Fruit fly (Drosophila melanogaster): ENCODE results near the gene Arfrp1.

Arfrp1 gene

DNA sequence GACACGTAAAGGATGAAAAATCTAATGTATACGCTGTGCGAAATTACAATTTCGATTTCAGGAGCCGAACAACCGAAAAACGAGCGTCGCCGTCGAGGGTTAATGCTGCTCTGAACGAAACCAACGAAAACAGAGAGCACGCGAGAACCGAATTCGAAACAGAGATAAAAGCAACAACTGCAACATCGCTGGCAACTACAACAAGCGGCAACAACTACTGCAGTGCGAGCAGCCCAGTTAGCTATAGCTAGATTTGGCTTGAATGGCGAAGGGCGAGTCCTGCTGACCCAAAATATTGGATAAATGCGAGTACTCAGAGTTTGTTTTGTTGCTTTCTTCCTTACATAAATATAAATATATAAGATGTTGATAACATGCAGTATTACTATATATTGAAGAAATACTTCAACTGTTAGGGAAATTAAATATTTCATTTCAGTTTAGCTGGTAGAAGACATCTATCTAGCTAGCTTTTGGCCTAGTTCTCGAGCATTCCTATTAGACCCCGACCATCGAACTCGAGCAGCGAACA, 28.1 kb downstream of the Arfrp1 start, which contains the start of gene fend (continued):
- TF ChIP-seq gcm (GFP tag; optimal IDR thresholded peaks at IDR 0.05) (peak; percentile 12), Hand (GFP tag; optimal IDR thresholded peaks at IDR 0.05) (peak; percentile 0), Usf (GFP tag; optimal IDR thresholded peaks at IDR 0.05) (no peak), Nf-YC (tag; optimal IDR thresholded peaks at IDR 0.05) (peak; percentile 55), Hsf (GFP tag; optimal IDR thresholded peaks at IDR 0.05) (peak; percentile 4), CG18262 (tag; optimal IDR thresholded peaks at IDR 0.05) (peak; percentile 61), CG12942 (GFP tag; optimal IDR thresholded peaks at IDR 0.05) (no peak), nau (GFP tag; optimal IDR thresholded peaks at IDR 0.05) (peak; percentile 18), hkb (optimal IDR thresholded peaks at IDR 0.05) (no peak), hkb (GFP tag; IDR thresholded peaks at IDR 0.05) (peak; percentile 10; the same call in 1 of the 2 replicates), CG32532 (GFP tag; IDR thresholded peaks at IDR 0.05) (peak; percentile 28; the same call in 1 of the 2 replicates), row (GFP tag; IDR thresholded peaks at IDR 0.05) (peak; percentile 94), Oaz (GFP tag; IDR thresholded peaks at IDR 0.05) (no peak), CG13775 (GFP tag; optimal IDR thresholded peaks at IDR 0.05) (peak; percentile 24), CG2678 (tag; optimal IDR thresholded peaks at IDR 0.05) (peak; percentile 67), vnd (GFP tag; IDR thresholded peaks at IDR 0.05; ENCODE audit: partially characterized antibody) (no peak), Gsc (GFP tag; IDR thresholded peaks at IDR 0.05) (no peak), bbx (GFP tag; IDR thresholded peaks at IDR 0.05; ENCODE audit: partially characterized antibody) (no peak), CG8281 (tag; optimal IDR thresholded peaks at IDR 0.05) (peak; percentile 8), CG10543 (GFP tag; optimal IDR thresholded peaks at IDR 0.05) (peak; percentile 50), CG12299 (tag; optimal IDR thresholded peaks at IDR 0.05) (peak; percentile 25), gem (tag; optimal IDR thresholded peaks at IDR 0.05) (peak; percentile 57), abd-A (tag; optimal IDR thresholded peaks at IDR 0.05) (peak; percentile 9), CG9727 (GFP tag; optimal IDR thresholded peaks at IDR 0.05) (peak; percentile 43), CG17568 (GFP tag; optimal IDR thresholded peaks at IDR 0.05) (no peak), eve (GFP tag; optimal IDR thresholded peaks at IDR 0.05) (peak in 1 of 2 experiments; percentile 30), peb (GFP tag; IDR thresholded peaks at IDR 0.05) (no peak), oc (tag; optimal IDR thresholded peaks at IDR 0.05) (no peak), Meics (GFP tag; optimal IDR thresholded peaks at IDR 0.05) (peak; percentile 53), Blimp-1 (GFP tag; optimal IDR thresholded peaks at IDR 0.05) (peak; percentile 3), kni (GFP tag; optimal IDR thresholded peaks at IDR 0.05) (peak; percentile 98), CG1647 (GFP tag; optimal IDR thresholded peaks at IDR 0.05) (no peak), Hmr (GFP tag; optimal IDR thresholded peaks at IDR 0.05) (peak; percentile 48), odd (GFP tag; optimal IDR thresholded peaks at IDR 0.05) (peak; percentile 13), so (GFP tag; IDR thresholded peaks at IDR 0.05) (no peak), CG31388 (GFP tag; optimal IDR thresholded peaks at IDR 0.05) (no peak), bab2 (GFP tag; optimal IDR thresholded peaks at IDR 0.05) (no peak), CG33557 (GFP tag; optimal IDR thresholded peaks at IDR 0.05) (peak; percentile 47), pnt (GFP tag; optimal IDR thresholded peaks at IDR 0.05) (no peak), CG18599 (GFP tag; optimal IDR thresholded peaks at IDR 0.05) (peak; percentile 57), Aef1 (GFP tag; IDR thresholded peaks at IDR 0.05) (peak; percentile 33; the same call in 2 of the 3 replicates), CG17829 (tag; optimal IDR thresholded peaks at IDR 0.05) (peak; percentile 61), Six4 (GFP tag; optimal IDR thresholded peaks at IDR 0.05) (peak; percentile 18), CG18619 (GFP tag; optimal IDR thresholded peaks at IDR 0.05) (peak; percentile 45), CG12769 (tag; optimal IDR thresholded peaks at IDR 0.05) (peak; percentile 31), CG12219 (GFP tag; optimal IDR thresholded peaks at IDR 0.05) (no peak), az2 (GFP tag; optimal IDR thresholded peaks at IDR 0.05) (peak; percentile 34), dysf (GFP tag; IDR thresholded peaks at IDR 0.05) (peak; percentile 49; the same call in 1 of the 3 replicates), D19A (tag; optimal IDR thresholded peaks at IDR 0.05) (peak; percentile 42), Hr3 (GFP tag; optimal IDR thresholded peaks at IDR 0.05) (peak; percentile 15)

Measured in whole organism, embryonic.